In genomic region chrX:6050282-6050934, dm6 we compare ENCODE assay signal across 1 fruit fly cellular context.
TF ChIP-seq lines count a peak whose summit lies in the region.

Gene CG5921, plus strand, starts transcription at chrX:6050828.

TF ChIP-seq in whole organism, embryonic, 481 proteins besides CTCF, POLR2A, EP300 and RAD21 (continued from another document):
- TF ChIP-seq NK7.1 (GFP tag; optimal IDR thresholded peaks at IDR 0.05; lab: Kevin White, UChicago) (no peak), Xrp1 (GFP tag; IDR thresholded peaks at IDR 0.05; lab: Robert Waterston, UW) (no peak), CG6175 (GFP tag; IDR thresholded peaks at IDR 0.05; lab: Robert Waterston, UW) (no peak), CG2875 (GFP tag; optimal IDR thresholded peaks at IDR 0.05; lab: Kevin White, UChicago) (no peak), CG9609 (GFP tag; optimal IDR thresholded peaks at IDR 0.05; lab: Kevin White, UChicago) (no peak), zf30C (GFP tag; optimal IDR thresholded peaks at IDR 0.05; lab: Kevin White, UChicago) (no peak), CG10147 (GFP tag; optimal IDR thresholded peaks at IDR 0.05; lab: Kevin White, UChicago) (no peak), CG2116 (GFP tag; optimal IDR thresholded peaks at IDR 0.05; lab: Kevin White, UChicago) (no peak), ham (GFP tag; IDR thresholded peaks at IDR 0.05; lab: Robert Waterston, UW) (no peak), CG18262 (tag; optimal IDR thresholded peaks at IDR 0.05; lab: Kevin White, UChicago) (no peak), insv (GFP tag; optimal IDR thresholded peaks at IDR 0.05; lab: Kevin White, UChicago) (no peak), CG14441 (GFP tag; IDR thresholded peaks at IDR 0.05; lab: Robert Waterston, UW) (no peak), pho (GFP tag; optimal IDR thresholded peaks at IDR 0.05; lab: Kevin White, UChicago) (no peak), prd (optimal IDR thresholded peaks at IDR 0.05; lab: Kevin White, UChicago) (no peak), prd (GFP tag; IDR thresholded peaks at IDR 0.05; lab: Robert Waterston, UW) (no peak), nerfin-1 (tag; optimal IDR thresholded peaks at IDR 0.05; lab: Kevin White, UChicago) (no peak), pzg (GFP tag; optimal IDR thresholded peaks at IDR 0.05; lab: Kevin White, UChicago) (peak; percentile 5), BEAF-32 (GFP tag; optimal IDR thresholded peaks at IDR 0.05; lab: Kevin White, UChicago) (no peak), pita (GFP tag; optimal IDR thresholded peaks at IDR 0.05; lab: Kevin White, UChicago) (no peak), CG4282 (GFP tag; optimal IDR thresholded peaks at IDR 0.05; lab: Kevin White, UChicago) (no peak), Antp (GFP tag; optimal IDR thresholded peaks at IDR 0.05; lab: Kevin White, UChicago) (no peak), Dll (GFP tag; IDR thresholded peaks at IDR 0.05; lab: Robert Waterston, UW; ENCODE audit: partially characterized antibody) (no peak), dmrt11E (tag; optimal IDR thresholded peaks at IDR 0.05; lab: Kevin White, UChicago) (no peak), CG31441 (GFP tag; IDR thresholded peaks at IDR 0.05; lab: Robert Waterston, UW) (no peak), CG17568 (GFP tag; optimal IDR thresholded peaks at IDR 0.05; lab: Kevin White, UChicago) (no peak), CG10431 (GFP tag; optimal IDR thresholded peaks at IDR 0.05; lab: Kevin White, UChicago) (no peak), Tbp (GFP tag; optimal IDR thresholded peaks at IDR 0.05; lab: Kevin White, UChicago) (no peak), odd (GFP tag; optimal IDR thresholded peaks at IDR 0.05; lab: Kevin White, UChicago) (no peak), CG4424 (GFP tag; optimal IDR thresholded peaks at IDR 0.05; lab: Kevin White, UChicago) (no peak), nerfin-2 (GFP tag; IDR thresholded peaks at IDR 0.05; lab: Robert Waterston, UW; ENCODE audit: partially characterized antibody) (no peak), gsb-n (tag; optimal IDR thresholded peaks at IDR 0.05; lab: Kevin White, UChicago) (no peak), Taf1 (GFP tag; IDR thresholded peaks at IDR 0.05; lab: Robert Waterston, UW) (no peak), kay (GFP tag; optimal IDR thresholded peaks at IDR 0.05; lab: Kevin White, UChicago) (no peak), ems (GFP tag; optimal IDR thresholded peaks at IDR 0.05; lab: Kevin White, UChicago) (peak; percentile 2), z (GFP tag; IDR thresholded peaks at IDR 0.05; lab: Robert Waterston, UW) (no peak), sr (GFP tag; IDR thresholded peaks at IDR 0.05; lab: Robert Waterston, UW) (no peak), ewg (GFP tag; optimal IDR thresholded peaks at IDR 0.05; lab: Kevin White, UChicago) (peak; percentile 50), CG15601 (tag; optimal IDR thresholded peaks at IDR 0.05; lab: Kevin White, UChicago) (peak; percentile 2), CG32532 (GFP tag; IDR thresholded peaks at IDR 0.05; lab: Robert Waterston, UW) (no peak), CG10462 (GFP tag; optimal IDR thresholded peaks at IDR 0.05; lab: Kevin White, UChicago) (no peak), danr (GFP tag; IDR thresholded peaks at IDR 0.05; lab: Robert Waterston, UW) (no peak), shn (GFP tag; optimal IDR thresholded peaks at IDR 0.05; lab: Kevin White, UChicago) (no peak), pan (optimal IDR thresholded peaks at IDR 0.05; lab: Kevin White, UChicago) (no peak), pan (GFP tag; optimal IDR thresholded peaks at IDR 0.05 in 1 of 2, IDR thresholded peaks at IDR 0.05 in 1 of 2) (no peak), Nf-YB (GFP tag; optimal IDR thresholded peaks at IDR 0.05; lab: Kevin White, UChicago) (no peak), CG43689 (GFP tag; IDR thresholded peaks at IDR 0.05; lab: Robert Waterston, UW) (no peak), CG17186 (GFP tag; optimal IDR thresholded peaks at IDR 0.05; lab: Kevin White, UChicago) (no peak), Hmx (GFP tag; optimal IDR thresholded peaks at IDR 0.05; lab: Kevin White, UChicago) (no peak), CG6791 (GFP tag; IDR thresholded peaks at IDR 0.05; lab: Robert Waterston, UW; ENCODE audit: partially characterized antibody) (peak; percentile 27; the same call in 1 of the 3 replicates), Sox100B (GFP tag; optimal IDR thresholded peaks at IDR 0.05; lab: Kevin White, UChicago) (no peak), Dp (GFP tag; optimal IDR thresholded peaks at IDR 0.05; lab: Kevin White, UChicago) (peak; percentile 43), cwo (GFP tag; optimal IDR thresholded peaks at IDR 0.05; lab: Kevin White, UChicago) (no peak), lov (optimal IDR thresholded peaks at IDR 0.05; lab: Kevin White, UChicago) (no peak), lov (GFP tag; IDR thresholded peaks at IDR 0.05; lab: Robert Waterston, UW) (no peak), CG2199 (GFP tag; IDR thresholded peaks at IDR 0.05; lab: Robert Waterston, UW) (no peak), Jarid2 (GFP tag; optimal IDR thresholded peaks at IDR 0.05; lab: Kevin White, UChicago) (peak; percentile 22), CG15011 (GFP tag; optimal IDR thresholded peaks at IDR 0.05; lab: Kevin White, UChicago) (no peak), CG12659 (GFP tag; optimal IDR thresholded peaks at IDR 0.05; lab: Kevin White, UChicago) (no peak), CG12236 (GFP tag; optimal IDR thresholded peaks at IDR 0.05; lab: Kevin White, UChicago) (no peak), CG11093 (GFP tag; IDR thresholded peaks at IDR 0.05; lab: Robert Waterston, UW) (no peak), pum (GFP tag; optimal IDR thresholded peaks at IDR 0.05; lab: Kevin White, UChicago) (no peak), Scr (GFP tag; IDR thresholded peaks at IDR 0.05; lab: Robert Waterston, UW; ENCODE audit: partially characterized antibody) (0 out of 2 replicates have a peak, but pooled peaks have one; percentile 9), Doc3 (GFP tag; IDR thresholded peaks at IDR 0.05; lab: Robert Waterston, UW; ENCODE audit: partially characterized antibody) (0 out of 3 replicates have a peak, but pooled peaks have one; percentile 38), Ssrp (tag; optimal IDR thresholded peaks at IDR 0.05; lab: Kevin White, UChicago) (no peak), CG3847 (GFP tag; IDR thresholded peaks at IDR 0.05; lab: Robert Waterston, UW) (no peak), sqz (GFP tag; optimal IDR thresholded peaks at IDR 0.05; lab: Kevin White, UChicago) (peak; percentile 54), CG6683 (GFP tag; optimal IDR thresholded peaks at IDR 0.05; lab: Kevin White, UChicago) (no peak), Hr51 (GFP tag; optimal IDR thresholded peaks at IDR 0.05; lab: Kevin White, UChicago) (peak in 1 of 2 experiments; percentile 16), Kr (GFP tag; optimal IDR thresholded peaks at IDR 0.05; lab: Kevin White, UChicago) (no peak), CG16863 (GFP tag; optimal IDR thresholded peaks at IDR 0.05; lab: Kevin White, UChicago) (no peak), Bteb2 (GFP tag; optimal IDR thresholded peaks at IDR 0.05; lab: Kevin White, UChicago) (no peak), sd (tag; optimal IDR thresholded peaks at IDR 0.05; lab: Kevin White, UChicago) (no peak), ken (GFP tag; IDR thresholded peaks at IDR 0.05; lab: Robert Waterston, UW) (no peak), E2f2 (GFP tag; IDR thresholded peaks at IDR 0.05; lab: Robert Waterston, UW) (peak; percentile 60), peb (GFP tag; IDR thresholded peaks at IDR 0.05; lab: Robert Waterston, UW) (no peak), chinmo (GFP tag; IDR thresholded peaks at IDR 0.05; lab: Robert Waterston, UW; ENCODE audit: partially characterized antibody) (0 out of 4 replicates have a peak, but pooled peaks have one; percentile 33), Hmr (GFP tag; optimal IDR thresholded peaks at IDR 0.05; lab: Kevin White, UChicago) (peak; percentile 22), Bgb (GFP tag; IDR thresholded peaks at IDR 0.05; lab: Robert Waterston, UW; ENCODE audit: partially characterized antibody) (no peak), gfzf (GFP tag; optimal IDR thresholded peaks at IDR 0.05; lab: Kevin White, UChicago) (peak; percentile 52), Stat92E (GFP tag; optimal IDR thresholded peaks at IDR 0.05; lab: Kevin White, UChicago) (no peak), CG4328 (GFP tag; optimal IDR thresholded peaks at IDR 0.05; lab: Kevin White, UChicago) (no peak), CG7786 (GFP tag; optimal IDR thresholded peaks at IDR 0.05; lab: Kevin White, UChicago) (no peak), CG8290 (GFP tag; optimal IDR thresholded peaks at IDR 0.05; lab: Kevin White, UChicago) (peak; percentile 88), CG8290 (tag; optimal IDR thresholded peaks at IDR 0.05; lab: Kevin White, UChicago) (peak in 1 of 2 experiments; percentile 50), CG11504 (tag; optimal IDR thresholded peaks at IDR 0.05; lab: Kevin White, UChicago) (peak; percentile 30), wor (GFP tag; IDR thresholded peaks at IDR 0.05; lab: Robert Waterston, UW) (no peak), dimm (GFP tag; IDR thresholded peaks at IDR 0.05; lab: Robert Waterston, UW) (no peak), CG18599 (GFP tag; optimal IDR thresholded peaks at IDR 0.05; lab: Kevin White, UChicago) (no peak), unpg (GFP tag; optimal IDR thresholded peaks at IDR 0.05; lab: Kevin White, UChicago) (no peak), cg (GFP tag; optimal IDR thresholded peaks at IDR 0.05; lab: Kevin White, UChicago) (no peak)
